Worm (Caenorhabditis elegans) whole organism, L1 larva: ENCODE results near the gene vit-4.

ENCODE experiments used
- C16A3.4 ChIP-seq: fragments of 150-350 bp; optimal IDR thresholded peaks from 2 replicates; lab custom pipeline; 2014; ENCODE audit warnings: missing biosample characterization, missing genetic modification characterization
- F16B12.6 ChIP-seq: fragments of 150-350 bp; optimal IDR thresholded peaks from 2 replicates; lab custom pipeline; 2014; ENCODE audit warnings: missing biosample characterization, missing genetic modification characterization
- aha-1 ChIP-seq: fragments of 150-350 bp; optimal IDR thresholded peaks from 2 replicates; lab custom pipeline; 2014; ENCODE audit warnings: missing biosample characterization, missing genetic modification characterization
- aly-2 ChIP-seq: fragments of 150-350 bp; optimal IDR thresholded peaks from 2 replicates; lab custom pipeline; 2014; ENCODE audit warnings: missing biosample characterization, missing genetic modification characterization
- blmp-1 ChIP-seq: fragments of 150-350 bp; optimal IDR thresholded peaks from 2 replicates; lab custom pipeline; 2014; ENCODE audit warnings: missing biosample characterization, missing genetic modification characterization
- ceh-8 ChIP-seq: fragments of 200-800 bp; sonication (Bioruptor generic); optimal IDR thresholded peaks from 2 replicates; lab custom pipeline; 2018; ENCODE audit warnings: mild to moderate bottlenecking, missing genetic modification characterization, moderate library complexity, missing compliant biosample characterization
- ceh-82 ChIP-seq, 3 experiments: fragments of 150-350 bp in 1 of 3; sonication (generic microtip) in 2 of 3; optimal IDR thresholded peaks; 2 replicates each; lab custom pipeline; 2014 to 2017; ENCODE audit warnings: missing biosample characterization in 3 of 3, missing genetic modification characterization in 3 of 3
- ces-1 ChIP-seq: fragments of 150-350 bp; optimal IDR thresholded peaks from 2 replicates; lab custom pipeline; 2014; ENCODE audit warnings: missing biosample characterization, missing genetic modification reagents, missing genetic modification characterization
- efl-3 ChIP-seq: fragments of 200-800 bp; sonication (Bioruptor generic); optimal IDR thresholded peaks from 2 replicates; lab custom pipeline; 2018; ENCODE audit warnings: mild to moderate bottlenecking, missing genetic modification characterization, missing compliant biosample characterization
- egl-27 ChIP-seq, 2 experiments: fragments of 150-350 bp in 1 of 2; sonication (generic microtip); optimal IDR thresholded peaks; 3 replicates each; lab custom pipeline; 2017 to 2018; ENCODE audit warnings: missing biosample characterization in 2 of 2, missing genetic modification characterization in 2 of 2, missing genetic modification reagents in 2 of 2
- elt-2 ChIP-seq: sonication (generic microtip); optimal IDR thresholded peaks from 2 replicates; lab custom pipeline; 2016; ENCODE audit warnings: missing genetic modification characterization, mild to moderate bottlenecking, inconsistent platforms, missing compliant biosample characterization, missing genetic modification reagents
- fkh-10 ChIP-seq: sonication (generic microtip); optimal IDR thresholded peaks from 2 replicates; lab custom pipeline; 2017; ENCODE audit warnings: missing biosample characterization, missing genetic modification reagents, missing genetic modification characterization
- fkh-4 ChIP-seq: sonication (generic microtip); optimal IDR thresholded peaks from 2 replicates; lab custom pipeline; 2016; ENCODE audit warnings: missing compliant biosample characterization, missing genetic modification characterization, borderline replicate concordance
- fos-1 ChIP-seq: fragments of 150-350 bp; optimal IDR thresholded peaks from 2 replicates; lab custom pipeline; 2014; ENCODE audit warnings: missing biosample characterization, missing genetic modification characterization
- hlh-17 ChIP-seq: fragments of 200-800 bp; sonication (Bioruptor generic); optimal IDR thresholded peaks from 2 replicates; lab custom pipeline; 2018; ENCODE audit warnings: missing genetic modification characterization, mild to moderate bottlenecking, missing compliant biosample characterization, moderate library complexity, borderline replicate concordance
- isw-1 ChIP-seq: fragments of 200-800 bp; sonication (Bioruptor generic); IDR thresholded peaks from 2 replicates; pipeline ENCODE4 v1.3.6; 2022; ENCODE audit warnings: missing genetic modification characterization, missing compliant biosample characterization
- lin-14 ChIP-seq: fragments of 200-800 bp; sonication (Bioruptor generic); optimal IDR thresholded peaks from 2 replicates; lab custom pipeline; 2018; ENCODE audit warnings: mild to moderate bottlenecking, missing genetic modification characterization, moderate library complexity, missing compliant biosample characterization
- lin-15B ChIP-seq: fragments of 150-350 bp; sonication (generic microtip); optimal IDR thresholded peaks from 3 replicates; lab custom pipeline; 2014; ENCODE audit warnings: missing biosample characterization, missing genetic modification characterization
- lin-35 ChIP-seq, 2 experiments: fragments of 150-350 bp; optimal IDR thresholded peaks; 2 replicates each; lab custom pipeline; 2014; ENCODE audit warnings: missing biosample characterization in 2 of 2, missing genetic modification characterization in 2 of 2, missing genetic modification reagents in 2 of 2
- lin-39 ChIP-seq: fragments of 150-350 bp; optimal IDR thresholded peaks from 2 replicates; lab custom pipeline; 2014; ENCODE audit warnings: missing biosample characterization, missing genetic modification reagents, missing genetic modification characterization
- lsy-2 ChIP-seq, 2 experiments: fragments of 150-350 bp; optimal IDR thresholded peaks; 2 replicates each; lab custom pipeline; 2014; ENCODE audit warnings: missing biosample characterization in 2 of 2, missing genetic modification characterization in 2 of 2
- mab-9 ChIP-seq: fragments of 200-800 bp; sonication (Bioruptor generic); IDR thresholded peaks from 2 replicates; pipeline ENCODE4 v1.3.6; 2022; ENCODE audit warnings: missing genetic modification reagents, missing genetic modification characterization, missing compliant biosample characterization
- mdl-1 ChIP-seq, 2 experiments: fragments of 150-350 bp; optimal IDR thresholded peaks; 2 replicates each; lab custom pipeline; 2014 to 2017; ENCODE audit warnings: missing biosample characterization in 2 of 2, missing genetic modification characterization in 2 of 2, inconsistent platforms in 1 of 2
- mef-2 ChIP-seq: fragments of 150-350 bp; optimal IDR thresholded peaks from 2 replicates; lab custom pipeline; 2014; ENCODE audit warnings: missing biosample characterization, missing genetic modification characterization
- nhr-12 ChIP-seq: sonication (generic microtip); optimal IDR thresholded peaks from 2 replicates; lab custom pipeline; 2017; ENCODE audit warnings: missing biosample characterization, missing genetic modification characterization
- nhr-19 ChIP-seq: fragments of 200-800 bp; sonication (Bioruptor generic); conservative IDR thresholded peaks from 2 replicates; pipeline ENCODE4 v1.3.6; 2022; ENCODE audit warnings: missing genetic modification characterization, missing compliant biosample characterization
- nhr-20 ChIP-seq: sonication (generic microtip); optimal IDR thresholded peaks from 2 replicates; lab custom pipeline; 2016; ENCODE audit warnings: mild to moderate bottlenecking, missing genetic modification characterization, missing compliant biosample characterization
- nhr-71 ChIP-seq: sonication (generic microtip); optimal IDR thresholded peaks from 2 replicates; lab custom pipeline; 2016; ENCODE audit warnings: mild to moderate bottlenecking, missing genetic modification characterization, moderate library complexity, missing compliant biosample characterization
- nhr-76 ChIP-seq: sonication (generic microtip); optimal IDR thresholded peaks from 2 replicates; lab custom pipeline; 2017; ENCODE audit warnings: missing biosample characterization, missing genetic modification characterization
- nhr-77 ChIP-seq: fragments of 150-350 bp; optimal IDR thresholded peaks from 2 replicates; lab custom pipeline; 2014; ENCODE audit warnings: missing biosample characterization, missing genetic modification characterization
- nhr-84 ChIP-seq: sonication (generic microtip); optimal IDR thresholded peaks from 2 replicates; lab custom pipeline; 2017; ENCODE audit warnings: missing biosample characterization, missing genetic modification characterization
- nhr-85 ChIP-seq: sonication (generic microtip); peaks from one replicate; lab custom pipeline; 2016; ENCODE audit warnings: missing genetic modification characterization, inconsistent platforms, missing compliant biosample characterization
- nhr-90 ChIP-seq: sonication (generic microtip); optimal IDR thresholded peaks from 2 replicates; lab custom pipeline; 2016; ENCODE audit warnings: mild to moderate bottlenecking, missing genetic modification characterization, missing compliant biosample characterization; ENCODE audit not compliant: poor library complexity
- pag-3 ChIP-seq: sonication (generic microtip); optimal IDR thresholded peaks from 2 replicates; lab custom pipeline; 2017; ENCODE audit warnings: missing genetic modification characterization, mild to moderate bottlenecking, missing compliant biosample characterization, antibody characterized with exemption, borderline replicate concordance; ENCODE audit not compliant: insufficient read depth
- pax-3 ChIP-seq: fragments of 200-800 bp; sonication (Bioruptor generic); optimal IDR thresholded peaks from 2 replicates; lab custom pipeline; 2018; ENCODE audit warnings: mild to moderate bottlenecking, missing genetic modification characterization, moderate library complexity, missing compliant biosample characterization
- skn-1 ChIP-seq: fragments of 150-350 bp; optimal IDR thresholded peaks from 2 replicates; lab custom pipeline; 2014; ENCODE audit warnings: missing biosample characterization, missing genetic modification characterization
- sox-4 ChIP-seq: sonication (generic microtip); optimal IDR thresholded peaks from 2 replicates; lab custom pipeline; 2016; ENCODE audit warnings: missing genetic modification characterization, missing compliant biosample characterization
- tbx-2 ChIP-seq: sonication (generic microtip); optimal IDR thresholded peaks from 2 replicates; lab custom pipeline; 2016; ENCODE audit warnings: missing genetic modification characterization, missing compliant biosample characterization
- tlp-1 ChIP-seq: fragments of 150-350 bp; optimal IDR thresholded peaks from 2 replicates; lab custom pipeline; 2014; ENCODE audit warnings: missing biosample characterization, missing genetic modification characterization
- unc-30 ChIP-seq: sonication (generic microtip); optimal IDR thresholded peaks from 2 replicates; lab custom pipeline; 2017; ENCODE audit warnings: missing biosample characterization, missing genetic modification characterization
- unc-86 ChIP-seq: sonication (generic microtip); optimal IDR thresholded peaks from 2 replicates; lab custom pipeline; 2016; ENCODE audit warnings: missing genetic modification characterization, missing compliant biosample characterization
- vab-15 ChIP-seq: sonication (generic microtip); optimal IDR thresholded peaks from 2 replicates; lab custom pipeline; 2017; ENCODE audit warnings: missing genotype, mild to moderate bottlenecking, missing genetic modification characterization, missing compliant biosample characterization
- zag-1 ChIP-seq: fragments of 150-350 bp; optimal IDR thresholded peaks from 2 replicates; lab custom pipeline; 2014; ENCODE audit warnings: missing biosample characterization, missing genetic modification characterization
- zip-4 ChIP-seq: fragments of 200-800 bp; sonication (Bioruptor generic); optimal IDR thresholded peaks from 2 replicates; lab custom pipeline; 2018; ENCODE audit warnings: mild to moderate bottlenecking, missing genetic modification characterization, moderate library complexity, missing compliant biosample characterization
- ztf-11 ChIP-seq, 2 experiments: sonication (generic microtip); optimal IDR thresholded peaks; 2 replicates each; lab custom pipeline; 2016 to 2017; ENCODE audit warnings: missing genetic modification characterization in 2 of 2, missing biosample characterization in 1 of 2, missing compliant biosample characterization in 1 of 2
- ztf-4 ChIP-seq: fragments of 150-350 bp; optimal IDR thresholded peaks from 2 replicates; lab custom pipeline; 2014; ENCODE audit warnings: missing biosample characterization, missing genetic modification characterization

The vit-4 gene

DNA sequence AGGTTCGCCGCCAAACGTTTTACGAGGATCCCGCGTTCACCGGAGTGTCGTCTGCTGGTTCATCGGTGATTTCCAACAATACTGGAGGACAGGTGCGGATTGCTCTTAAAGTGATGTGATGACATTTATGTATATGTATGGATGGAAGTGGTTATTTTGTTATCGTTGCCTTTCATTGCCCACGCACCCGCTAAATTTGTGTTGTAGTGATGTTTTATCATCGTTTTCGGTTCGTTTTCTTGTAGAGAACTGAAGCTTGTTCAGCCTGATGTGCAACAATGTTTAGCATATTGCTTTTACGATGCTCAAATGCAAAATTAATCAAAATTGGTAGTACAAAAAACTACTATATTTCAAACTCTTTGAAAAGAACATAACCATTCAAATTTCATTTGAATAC, 15.9 kb downstream of the vit-4 start:
- TF ChIP-seq unc-30 (tag; lab: Kevin White, UChicago) (no peak), mab-9 (GFP tag; lab: Robert Waterston, UW) (no peak)

DNA sequence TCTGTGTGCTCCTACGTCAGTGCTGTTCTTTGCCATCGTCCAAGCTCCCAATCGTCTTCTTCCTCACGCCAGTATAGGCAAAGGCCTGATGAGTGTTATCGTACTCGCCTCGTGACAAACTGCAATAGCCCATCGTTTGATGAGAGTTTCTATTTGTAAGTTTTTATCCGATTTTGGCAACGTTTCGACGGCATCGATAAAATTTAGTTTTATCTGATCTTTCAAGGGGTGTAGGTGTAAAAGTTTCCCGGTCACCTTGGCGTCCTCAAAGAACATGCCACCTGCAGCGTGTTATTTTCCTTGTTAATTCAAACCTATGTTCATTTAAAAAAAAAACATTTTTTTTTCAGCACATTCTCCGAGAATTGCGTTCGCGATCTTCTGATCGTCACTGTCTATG, 16.7 kb downstream of the vit-4 start:
- TF ChIP-seq hlh-17 (no peak), lin-35 (GFP tag; optimal IDR thresholded peaks at IDR 0.05; lab: Kevin White, UChicago) (no peak), nhr-20 (peak; percentile 31), skn-1 (tag; lab: Kevin White, UChicago) (no peak), lin-14 (peak; percentile 15), vab-15 (no peak), pax-3 (tag; lab: Kevin White, UChicago) (no peak), nhr-12 (no peak), nhr-85 (peak; percentile 63), ceh-82 (tag; optimal IDR thresholded peaks at IDR 0.05; lab: Kevin White, UChicago) (no peak), tbx-2 (tag; lab: Kevin White, UChicago) (no peak)

DNA sequence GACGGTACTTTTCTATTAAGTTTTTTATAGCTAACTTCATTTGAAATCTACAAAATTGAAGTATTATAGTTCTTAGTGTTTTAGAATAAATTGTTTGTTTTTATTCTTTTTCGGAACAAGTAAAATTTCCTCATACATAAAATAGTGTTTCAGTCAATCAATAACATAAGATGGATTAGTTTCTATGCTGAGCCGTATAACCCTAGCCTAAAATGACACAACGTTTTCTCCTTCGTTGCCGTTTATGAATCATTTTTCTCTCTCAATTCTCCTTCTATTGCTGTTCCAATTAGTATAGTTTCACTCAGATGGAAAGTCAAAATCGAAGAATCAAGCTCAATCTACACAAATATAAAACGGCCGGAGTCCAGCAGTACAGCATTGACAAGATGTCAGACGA, 21.5 kb downstream of the vit-4 start, which contains the start of gene rgs-7:
Gene rgs-7 (plus strand): TSS at position 301 of the 400 bp plus-strand sequence.
- no peak for TF ChIP-seq zag-1
- TF ChIP-seq vab-15, result no peak
- TF ChIP-seq tlp-1 (tag; lab: Kevin White, UChicago), result no peak
- no peak for TF ChIP-seq skn-1 (tag; lab: Kevin White, UChicago)
- no peak for TF ChIP-seq fkh-4 (tag; lab: Kevin White, UChicago)
- no peak for TF ChIP-seq mab-9 (GFP tag; lab: Robert Waterston, UW)
- TF ChIP-seq nhr-84 (tag; lab: Kevin White, UChicago), result no peak
- TF ChIP-seq aly-2, result no peak
- TF ChIP-seq C16A3.4 (tag; lab: Kevin White, UChicago), result no peak
- no peak for TF ChIP-seq nhr-76 (tag; lab: Kevin White, UChicago)
- no peak for TF ChIP-seq nhr-71 (tag; lab: Kevin White, UChicago)
- TF ChIP-seq nhr-19 (GFP tag; lab: Robert Waterston, UW), result no peak
- no peak for TF ChIP-seq sox-4
- no peak for TF ChIP-seq nhr-90
- no peak for TF ChIP-seq lsy-2 (tag; optimal IDR thresholded peaks at IDR 0.05; lab: Kevin White, UChicago)

DNA sequence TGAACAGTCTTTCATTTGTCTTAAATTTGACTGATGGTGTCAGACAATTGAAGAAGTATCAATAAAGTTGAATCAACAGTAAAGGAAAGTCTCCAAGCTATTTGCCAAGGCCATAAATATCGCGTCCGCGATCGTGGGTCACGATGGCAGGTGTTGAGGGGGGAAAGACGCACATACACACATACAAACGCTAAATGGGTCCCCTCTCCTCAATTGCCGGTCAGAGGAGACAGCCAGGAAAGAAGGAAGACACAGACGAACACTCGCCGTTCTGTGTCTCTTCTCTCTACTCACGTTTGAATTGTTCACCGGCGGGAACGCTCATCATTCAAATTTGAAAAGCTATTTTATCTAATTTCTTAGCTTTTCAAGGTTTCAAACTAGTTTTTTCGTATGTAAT, 22.9 kb downstream of the vit-4 start:
- TF ChIP-seq F16B12.6 (tag; lab: Kevin White, UChicago) (no peak), tbx-2 (tag; lab: Kevin White, UChicago) (peak; percentile 12), zip-4 (GFP tag; lab: Kevin White, UChicago) (no peak), ztf-11 (tag; optimal IDR thresholded peaks at IDR 0.05; lab: Kevin White, UChicago) (no peak), pag-3 (tag; lab: Kevin White, UChicago) (no peak), unc-86 (no peak), unc-30 (tag; lab: Kevin White, UChicago) (no peak), mef-2 (tag; lab: Kevin White, UChicago) (no peak), fkh-10 (GFP tag; lab: Kevin White, UChicago) (no peak), C16A3.4 (tag; lab: Kevin White, UChicago) (peak; percentile 29), lsy-2 (tag; optimal IDR thresholded peaks at IDR 0.05; lab: Kevin White, UChicago) (peak; percentile 13 to 40), efl-3 (GFP tag; lab: Kevin White, UChicago) (no peak), isw-1 (no peak), egl-27 (tag; optimal IDR thresholded peaks at IDR 0.05; lab: Kevin White, UChicago) (no peak), pax-3 (tag; lab: Kevin White, UChicago) (no peak), lin-39 (tag; lab: Kevin White, UChicago) (no peak), ceh-8 (GFP tag; lab: Kevin White, UChicago) (no peak), lin-15B (tag; lab: Kevin White, UChicago) (no peak), fkh-4 (tag; lab: Kevin White, UChicago) (no peak), hlh-17 (no peak), ces-1 (GFP tag; lab: Kevin White, UChicago) (no peak), blmp-1 (tag; lab: Kevin White, UChicago) (peak; percentile 64), nhr-85 (peak; percentile 61), ztf-4 (tag; lab: Kevin White, UChicago) (no peak), aha-1 (tag; lab: Kevin White, UChicago) (no peak), lin-14 (peak; percentile 79), lin-35 (GFP tag; optimal IDR thresholded peaks at IDR 0.05; lab: Kevin White, UChicago) (peak; percentile 40 to 53), elt-2 (tag; lab: Kevin White, UChicago) (no peak), nhr-77 (no peak), nhr-19 (GFP tag; lab: Robert Waterston, UW) (0 out of 2 replicates have a peak, but pooled peaks have one; percentile 3), mdl-1 (tag; optimal IDR thresholded peaks at IDR 0.05; lab: Kevin White, UChicago) (peak in 1 of 2 experiments; percentile 19), fos-1 (tag; lab: Kevin White, UChicago) (no peak)
